Fruit fly (Drosophila melanogaster): ENCODE measurements around the gene COX7B.

DNA sequence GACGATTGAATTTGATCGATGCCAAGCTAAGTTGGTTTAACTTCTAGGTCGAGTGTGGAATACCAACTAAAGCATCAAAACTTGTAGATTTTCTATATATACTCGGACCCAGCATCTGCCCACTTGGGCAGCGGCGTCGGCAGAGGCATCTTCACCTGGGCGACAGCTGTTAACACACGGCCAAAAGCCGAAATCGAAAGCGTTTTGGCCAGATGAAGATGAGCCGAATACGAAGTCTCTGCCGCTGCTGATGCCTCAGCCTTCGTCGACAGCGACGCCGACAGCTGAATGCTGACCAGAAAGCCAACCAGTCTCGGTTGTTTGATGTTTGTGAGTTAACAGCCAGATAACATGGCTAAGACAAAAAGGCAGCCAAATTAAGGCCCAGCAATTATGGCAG, 36.4 kb upstream of the COX7B start, which contains the start of gene CG13731:
- TF ChIP-seq Blimp-1 (GFP tag; optimal IDR thresholded peaks at IDR 0.05): no peak
- no peak for TF ChIP-seq CG8319 (GFP tag; optimal IDR thresholded peaks at IDR 0.05)
- no peak for TF ChIP-seq Lpt (GFP tag; optimal IDR thresholded peaks at IDR 0.05)
- TF ChIP-seq Sox15 (GFP tag; optimal IDR thresholded peaks at IDR 0.05): no peak
- no peak for TF ChIP-seq Met (GFP tag; optimal IDR thresholded peaks at IDR 0.05)
- TF ChIP-seq achi (GFP tag; optimal IDR thresholded peaks at IDR 0.05): no peak

Data from whole organism, prepupa.